Fruit fly (Drosophila melanogaster): ENCODE measurements around the gene CG6565.

CG6565 gene

DNA sequence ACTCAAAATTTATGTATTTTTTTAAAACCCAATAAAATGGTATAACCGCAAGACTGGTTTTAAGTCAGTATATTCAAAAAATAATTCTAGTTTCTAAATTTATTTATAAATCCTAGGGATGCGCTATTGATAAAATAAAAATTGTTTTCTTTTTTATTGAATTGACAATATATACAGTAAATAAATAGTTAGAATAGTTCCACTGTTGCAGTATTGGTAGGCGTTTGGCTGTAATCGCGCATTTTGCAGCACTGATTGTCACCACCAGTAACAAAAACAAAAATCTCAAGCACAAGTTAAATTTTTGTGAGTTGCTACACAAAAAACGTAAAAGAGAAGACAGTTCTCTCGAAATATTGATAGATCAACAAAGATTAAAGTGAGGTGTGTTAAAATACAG lies 4.9 kb upstream of the CG6565 start, which contains the start of gene CG31855 (continued):
- TF ChIP-seq Mrtf (GFP tag; IDR thresholded peaks at IDR 0.05), result peak; percentile 54; the same call in 2 of the 3 replicates
- peak; percentile 44 for TF ChIP-seq CG30020 (tag; optimal IDR thresholded peaks at IDR 0.05)
- TF ChIP-seq croc (GFP tag; conservative IDR thresholded peaks at IDR 0.05), result peak; percentile 53
- peak; percentile 67 for TF ChIP-seq CG14050 (GFP tag; IDR thresholded peaks at IDR 0.05)
- TF ChIP-seq CG15696 (tag; optimal IDR thresholded peaks at IDR 0.05), result peak; percentile 64
- peak; percentile 52 for TF ChIP-seq esg (GFP tag; conservative IDR thresholded peaks at IDR 0.05)
- TF ChIP-seq Rx (GFP tag; IDR thresholded peaks at IDR 0.05), result 0 out of 2 replicates have a peak, but pooled peaks have one; percentile 9
- peak; percentile 43 for TF ChIP-seq CG8089 (GFP tag; optimal IDR thresholded peaks at IDR 0.05)
- TF ChIP-seq stc (GFP tag; IDR thresholded peaks at IDR 0.05), result peak; percentile 76
- peak; percentile 79 for TF ChIP-seq Antp (GFP tag; optimal IDR thresholded peaks at IDR 0.05)
- no peak for TF ChIP-seq cg (GFP tag; optimal IDR thresholded peaks at IDR 0.05)
- peak; percentile 86 for TF ChIP-seq CG4424 (GFP tag; optimal IDR thresholded peaks at IDR 0.05)
- peak; percentile 78 for TF ChIP-seq CG12299 (tag; optimal IDR thresholded peaks at IDR 0.05)
- TF ChIP-seq CG10366 (GFP tag; IDR thresholded peaks at IDR 0.05), result peak; percentile 76
- TF ChIP-seq trh (GFP tag; optimal IDR thresholded peaks at IDR 0.05), result peak; percentile 39
- peak; percentile 77 for TF ChIP-seq Taf1 (GFP tag; IDR thresholded peaks at IDR 0.05)
- TF ChIP-seq knrl (GFP tag; IDR thresholded peaks at IDR 0.05; ENCODE audit: partially characterized antibody), result 0 out of 3 replicates have a peak, but pooled peaks have one; percentile 25
- TF ChIP-seq ham (GFP tag; IDR thresholded peaks at IDR 0.05), result peak; percentile 37; the same call in 1 of the 2 replicates
- peak; percentile 43 for TF ChIP-seq org-1 (GFP tag; optimal IDR thresholded peaks at IDR 0.05)
- TF ChIP-seq wdn (GFP tag; IDR thresholded peaks at IDR 0.05), result peak; percentile 70
- peak; percentile 67 for TF ChIP-seq CG3407 (GFP tag; optimal IDR thresholded peaks at IDR 0.05)
- peak; percentile 50 for TF ChIP-seq shn (GFP tag; optimal IDR thresholded peaks at IDR 0.05)
- TF ChIP-seq lov (optimal IDR thresholded peaks at IDR 0.05), result no peak
- peak; percentile 62; the same call in 1 of the 3 replicates for TF ChIP-seq lov (GFP tag; IDR thresholded peaks at IDR 0.05)
- TF ChIP-seq Bteb2 (GFP tag; optimal IDR thresholded peaks at IDR 0.05), result peak; percentile 80
- no peak for TF ChIP-seq Hr78 (GFP tag; optimal IDR thresholded peaks at IDR 0.05)
- peak; percentile 78 for TF ChIP-seq Dek (tag; optimal IDR thresholded peaks at IDR 0.05)
- TF ChIP-seq CG6854 (GFP tag; optimal IDR thresholded peaks at IDR 0.05), result peak; percentile 40
- TF ChIP-seq CG18619 (GFP tag; optimal IDR thresholded peaks at IDR 0.05), result peak; percentile 78
- TF ChIP-seq ranshi (GFP tag; IDR thresholded peaks at IDR 0.05), result peak; percentile 80
- no peak for TF ChIP-seq CG1792 (GFP tag; optimal IDR thresholded peaks at IDR 0.05)
- TF ChIP-seq zen2 (GFP tag; IDR thresholded peaks at IDR 0.05; ENCODE audit: partially characterized antibody), result no peak
- TF ChIP-seq CG1024 (GFP tag; IDR thresholded peaks at IDR 0.05), result peak; percentile 69; the same call in 1 of the 2 replicates
- peak; percentile 61 for TF ChIP-seq al (GFP tag; IDR thresholded peaks at IDR 0.05)
- TF ChIP-seq pan (optimal IDR thresholded peaks at IDR 0.05), result no peak
- TF ChIP-seq pan (GFP tag; optimal IDR thresholded peaks at IDR 0.05 in 1 of 2, IDR thresholded peaks at IDR 0.05 in 1 of 2), result peak in 1 of 2 experiments; percentile 88
- TF ChIP-seq CG12155 (GFP tag; optimal IDR thresholded peaks at IDR 0.05), result peak; percentile 86
- peak; percentile 59 for TF ChIP-seq CG4820 (GFP tag; optimal IDR thresholded peaks at IDR 0.05)
- TF ChIP-seq schlank (tag; optimal IDR thresholded peaks at IDR 0.05), result peak; percentile 61
- peak; percentile 72 for TF ChIP-seq gcm2 (GFP tag; optimal IDR thresholded peaks at IDR 0.05)
- TF ChIP-seq nom (GFP tag; optimal IDR thresholded peaks at IDR 0.05), result peak; percentile 73
- TF ChIP-seq Med (GFP tag), result peak; percentile 95
- TF ChIP-seq cato (GFP tag; optimal IDR thresholded peaks at IDR 0.05; ENCODE audit: borderline replicate concordance), result peak; percentile 47
- TF ChIP-seq hbn (GFP tag; IDR thresholded peaks at IDR 0.05; ENCODE audit: partially characterized antibody), result no peak
- TF ChIP-seq CG9215 (GFP tag; IDR thresholded peaks at IDR 0.05), result peak; percentile 66
- no peak for TF ChIP-seq hkb (optimal IDR thresholded peaks at IDR 0.05)
- peak; percentile 79 for TF ChIP-seq hkb (GFP tag; IDR thresholded peaks at IDR 0.05)
- peak; percentile 75 for TF ChIP-seq nau (GFP tag; optimal IDR thresholded peaks at IDR 0.05)
- peak; percentile 25 for TF ChIP-seq Dp (GFP tag; optimal IDR thresholded peaks at IDR 0.05)
- peak; percentile 49; the same call in 1 of the 2 replicates for TF ChIP-seq Bgb (GFP tag; IDR thresholded peaks at IDR 0.05; ENCODE audit: partially characterized antibody)
- peak; percentile 95 for TF ChIP-seq Rfx (GFP tag; IDR thresholded peaks at IDR 0.05)
